Fruit fly (Drosophila melanogaster) whole organism, wandering third instar larva: ENCODE results near the gene CG5043.
A peak's percentile ranks its signal among the peaks of the same experiment; 100 is the strongest.

Experiments
- Abd-B ChIP-seq: fragments of >200 bp; optimal IDR thresholded peaks from 2 replicates; lab custom pipeline; 2017; ENCODE audit warnings: missing biosample characterization, missing genetic modification characterization
- CG32264 ChIP-seq: fragments of 200-800 bp; sonication (Bioruptor generic); optimal IDR thresholded peaks from 2 replicates; lab custom pipeline; 2016; ENCODE audit warnings: missing biosample characterization, missing genetic modification characterization
- CrebA ChIP-seq: fragments of 200-800 bp; sonication (Bioruptor generic); optimal IDR thresholded peaks from 2 replicates; lab custom pipeline; 2016; ENCODE audit warnings: missing biosample characterization, mild to moderate bottlenecking, missing genetic modification characterization, borderline replicate concordance
- Dfd ChIP-seq: fragments of >200 bp; optimal IDR thresholded peaks from 2 replicates; lab custom pipeline; 2017; ENCODE audit warnings: missing biosample characterization, missing genetic modification characterization
- Dif ChIP-seq: fragments of 200-275, 200-300 bp; sonication (Bioruptor generic); optimal IDR thresholded peaks from 2 replicates; lab custom pipeline; 2018; ENCODE audit warnings: missing biosample characterization, missing genetic modification characterization; ENCODE audit not compliant: partially characterized antibody
- Hr78 ChIP-seq: fragments of >200 bp; optimal IDR thresholded peaks from 2 replicates; lab custom pipeline; 2017; ENCODE audit warnings: missing biosample characterization, missing genetic modification characterization
- Myc ChIP-seq: fragments of >200 bp; optimal IDR thresholded peaks from 2 replicates; lab custom pipeline; 2017
- br ChIP-seq: fragments of 200-800 bp; sonication (Bioruptor generic); optimal IDR thresholded peaks from 2 replicates; lab custom pipeline; 2016; ENCODE audit warnings: missing biosample characterization, missing genetic modification characterization
- brk ChIP-seq: fragments of 200-800 bp; sonication (Bioruptor generic); optimal IDR thresholded peaks from 2 replicates; lab custom pipeline; 2016; ENCODE audit warnings: missing biosample characterization, mild to moderate bottlenecking, missing genetic modification characterization
- foxo ChIP-seq, 2 experiments: fragments of 200-800 bp; sonication (Bioruptor generic); optimal IDR thresholded peaks; 2 replicates in 1 of 2; 3 replicates in 1 of 2; lab custom pipeline; 2016 to 2017; ENCODE audit warnings: missing biosample characterization in 2 of 2, missing genetic modification characterization in 2 of 2
- h ChIP-seq: fragments of 200-800 bp; sonication (Bioruptor generic); optimal IDR thresholded peaks from 3 replicates; lab custom pipeline; 2016; ENCODE audit warnings: missing biosample characterization, mild to moderate bottlenecking, missing genetic modification characterization
- psq ChIP-seq: fragments of 200-800 bp; sonication (Bioruptor generic); optimal IDR thresholded peaks from 3 replicates; lab custom pipeline; 2017; ENCODE audit warnings: missing biosample characterization, mild to moderate bottlenecking, missing genetic modification characterization, moderate library complexity
- rgr ChIP-seq: fragments of 200-800 bp; sonication (Bioruptor generic); optimal IDR thresholded peaks from 3 replicates; lab custom pipeline; 2016; ENCODE audit warnings: missing biosample characterization, mild to moderate bottlenecking, missing genetic modification characterization

- TF ChIP-seq Myc (lab: Kevin White, UChicago) (peak; percentile 25), CrebA (GFP tag; lab: Kevin White, UChicago) (no peak), rgr (peak; percentile 5), br (no peak), foxo (GFP tag; optimal IDR thresholded peaks at IDR 0.05; lab: Kevin White, UChicago) (peak in 1 of 2 experiments; percentile 20), Hr78 (GFP tag; lab: Kevin White, UChicago) (no peak), h (GFP tag; lab: Kevin White, UChicago) (no peak), Abd-B (GFP tag; lab: Kevin White, UChicago) (no peak), brk (no peak), CG32264 (GFP tag; lab: Kevin White, UChicago) (no peak), Dif (no peak), Dfd (no peak), psq (GFP tag; lab: Kevin White, UChicago) (no peak)
Measured at dm6 chr2L:17472582-17473524, 39.2 kb downstream of the CG5043 start, which contains the start of gene BicD.
